Fruit fly (Drosophila melanogaster) whole organism, embryonic: ENCODE results near the gene Rpn1.

Experiments used
- Abd-B ChIP-seq: fragments of 200-800 bp; sonication (Bioruptor generic); optimal IDR thresholded peaks from 2 replicates; lab custom pipeline; 2018; ENCODE audit warnings: missing biosample characterization, mild to moderate bottlenecking, missing genetic modification characterization, moderate library complexity
- Asciz ChIP-seq: fragments of 200-800 bp; sonication (Bioruptor generic); optimal IDR thresholded peaks from 2 replicates; lab custom pipeline; 2017; ENCODE audit warnings: missing biosample characterization, mild to moderate bottlenecking, missing genetic modification characterization, missing genetic modification reagents
- BEAF-32 ChIP-seq: fragments of 200-800 bp; sonication (Bioruptor generic); optimal IDR thresholded peaks from 3 replicates; lab custom pipeline; 2017; ENCODE audit warnings: missing biosample characterization, missing genetic modification characterization, mild to moderate bottlenecking, moderate library complexity, missing genetic modification reagents
- CG10959 ChIP-seq: fragments of 200-800 bp; sonication (Bioruptor generic); IDR thresholded peaks from 2 replicates; pipeline ENCODE4 v1.3.6; 2022; ENCODE audit warnings: missing biosample characterization, missing genetic modification characterization
- CG14050 ChIP-seq: fragments of 200-800 bp; sonication (Bioruptor generic); IDR thresholded peaks from 3 replicates; pipeline ENCODE4 v1.3.6; 2022; ENCODE audit warnings: missing biosample characterization, missing genetic modification characterization
- CG15073 ChIP-seq: fragments of 200-800 bp; sonication (Bioruptor generic); optimal IDR thresholded peaks from 2 replicates; lab custom pipeline; 2016; ENCODE audit warnings: missing biosample characterization, missing genetic modification characterization
- CG15514 ChIP-seq: fragments of 200-800 bp; sonication (Bioruptor generic); optimal IDR thresholded peaks from 3 replicates; lab custom pipeline; 2017; ENCODE audit warnings: missing biosample characterization, missing genetic modification characterization, mild to moderate bottlenecking, moderate library complexity, missing genetic modification reagents
- CG1602 ChIP-seq: fragments of 200-800 bp; sonication (Bioruptor generic); optimal IDR thresholded peaks from 3 replicates; lab custom pipeline; 2016; ENCODE audit warnings: missing biosample characterization, missing genetic modification characterization
- CG30431 ChIP-seq: fragments of 200-800 bp; sonication (Bioruptor generic); optimal IDR thresholded peaks from 2 replicates; lab custom pipeline; 2017; ENCODE audit warnings: missing biosample characterization, missing genetic modification characterization
- CG3065 ChIP-seq: fragments of 200-800 bp; sonication (Bioruptor generic); optimal IDR thresholded peaks from 2 replicates; lab custom pipeline; 2016; ENCODE audit warnings: missing biosample characterization, missing genetic modification characterization
- CG32532 ChIP-seq: fragments of 200-800 bp; sonication (Bioruptor generic); IDR thresholded peaks from 2 replicates; pipeline ENCODE4 v1.3.6; 2022; ENCODE audit warnings: missing biosample characterization, missing genetic modification characterization
- CG6254 ChIP-seq: fragments of 200-800 bp; sonication (Bioruptor generic); optimal IDR thresholded peaks from 3 replicates; lab custom pipeline; 2017; ENCODE audit warnings: mild to moderate bottlenecking, missing biosample characterization, missing genetic modification reagents, missing genetic modification characterization
- CG6854 ChIP-seq: fragments of 200-800 bp; sonication (Bioruptor generic); optimal IDR thresholded peaks from 3 replicates; lab custom pipeline; 2017; ENCODE audit warnings: missing biosample characterization, mild to moderate bottlenecking, missing genetic modification characterization
- CG7963 ChIP-seq: fragments of 200-800 bp; sonication (Bioruptor generic); IDR thresholded peaks from 3 replicates; pipeline ENCODE4 v1.3.6; 2022; ENCODE audit warnings: missing biosample characterization, missing genetic modification characterization; ENCODE audit not compliant: partially characterized antibody
- CG8089 ChIP-seq: fragments of 200-800 bp; sonication (Bioruptor generic); optimal IDR thresholded peaks from 3 replicates; lab custom pipeline; 2016; ENCODE audit warnings: missing biosample characterization, missing genetic modification characterization
- CG8765 ChIP-seq: fragments of 200-800 bp; sonication (Bioruptor generic); IDR thresholded peaks from 2 replicates; pipeline ENCODE4 v1.3.6; 2022; ENCODE audit warnings: missing biosample characterization, missing genetic modification characterization
- CG9876 ChIP-seq: fragments of 200-800 bp; sonication (Bioruptor generic); optimal IDR thresholded peaks from 2 replicates; lab custom pipeline; 2016; ENCODE audit warnings: missing biosample characterization, missing genetic modification characterization
- Drgx ChIP-seq: fragments of 200-800 bp; sonication (Bioruptor generic); IDR thresholded peaks from 2 replicates; pipeline ENCODE4 v1.3.6; 2022; ENCODE audit warnings: missing biosample characterization, missing genetic modification characterization
- Eip74EF ChIP-seq, 2 experiments: fragments of 200-800 bp in 1 of 2; fragments of >200 bp in 1 of 2; sonication (Bioruptor generic) in 1 of 2; optimal IDR thresholded peaks; 2 replicates each; lab custom pipeline; 2017 to 2019; ENCODE audit warnings: missing biosample characterization in 2 of 2, missing genetic modification characterization in 2 of 2, mild to moderate bottlenecking in 1 of 2, moderate library complexity in 1 of 2
- Gug ChIP-seq: fragments of 200-800 bp; sonication (Bioruptor generic); IDR thresholded peaks from 4 replicates; pipeline ENCODE4 v1.3.6; 2022; ENCODE audit warnings: missing biosample characterization, missing genetic modification characterization
- HLH3B ChIP-seq: fragments of 200-800 bp; sonication (Bioruptor generic); IDR thresholded peaks from 2 replicates; pipeline ENCODE4 v1.3.6; 2022; ENCODE audit warnings: missing biosample characterization, missing genetic modification characterization
- Hmx ChIP-seq: fragments of 200-800 bp; sonication (Bioruptor generic); optimal IDR thresholded peaks from 2 replicates; lab custom pipeline; 2016; ENCODE audit warnings: missing biosample characterization, missing genetic modification characterization
- Lim3 ChIP-seq: fragments of 200-800 bp; sonication (Bioruptor generic); IDR thresholded peaks from 2 replicates; pipeline ENCODE4 v1.3.6; 2022; ENCODE audit warnings: missing biosample characterization, missing genetic modification characterization
- MTF-1 ChIP-seq: fragments of 200-800 bp; sonication (Bioruptor generic); optimal IDR thresholded peaks from 2 replicates; lab custom pipeline; 2018; ENCODE audit warnings: missing biosample characterization, mild to moderate bottlenecking, missing genetic modification characterization, borderline replicate concordance
- NK7.1 ChIP-seq: fragments of 200-800 bp; sonication (Bioruptor generic); optimal IDR thresholded peaks from 3 replicates; lab custom pipeline; 2016; ENCODE audit warnings: missing biosample characterization, missing genetic modification characterization
- Side ChIP-seq: fragments of 200-800 bp; sonication (Bioruptor generic); optimal IDR thresholded peaks from 2 replicates; lab custom pipeline; 2016; ENCODE audit warnings: missing biosample characterization, missing genetic modification characterization
- Sin3A ChIP-seq: fragments of >200 bp; optimal IDR thresholded peaks from 2 replicates; lab custom pipeline; 2018
- Xrp1 ChIP-seq: fragments of 200-800 bp; sonication (Bioruptor generic); IDR thresholded peaks from 2 replicates; pipeline ENCODE4 v1.3.6; 2022; ENCODE audit warnings: missing biosample characterization, missing genetic modification characterization
- YL-1 ChIP-seq: fragments of 200-800 bp; sonication (Bioruptor generic); optimal IDR thresholded peaks from 3 replicates; lab custom pipeline; 2017; ENCODE audit warnings: missing biosample characterization, mild to moderate bottlenecking, missing genetic modification characterization
- abd-A ChIP-seq: fragments of 200-800 bp; sonication (Bioruptor generic); optimal IDR thresholded peaks from 3 replicates; lab custom pipeline; 2019; ENCODE audit warnings: missing biosample characterization, mild to moderate bottlenecking, missing genetic modification characterization, moderate library complexity
- crol ChIP-seq: fragments of 200-800 bp; sonication (Bioruptor generic); IDR thresholded peaks from 2 replicates; pipeline ENCODE4 v1.3.6; 2022; ENCODE audit warnings: missing biosample characterization, missing genetic modification characterization
- da ChIP-seq: fragments of 200-800 bp; sonication (Bioruptor generic); optimal IDR thresholded peaks from 2 replicates; lab custom pipeline; 2016; ENCODE audit warnings: missing biosample characterization, missing genetic modification characterization
- dpn ChIP-seq, 2 experiments: fragments of 200-800 bp; sonication (Bioruptor generic); optimal IDR thresholded peaks; 3 replicates each; lab custom pipeline; 2016; ENCODE audit warnings: missing biosample characterization in 2 of 2, missing genetic modification characterization in 2 of 2
- ems ChIP-seq: fragments of 200-800 bp; sonication (Bioruptor generic); optimal IDR thresholded peaks from 3 replicates; lab custom pipeline; 2016; ENCODE audit warnings: missing biosample characterization, missing genetic modification characterization
- esg ChIP-seq: fragments of 200-800 bp; sonication (Bioruptor generic); conservative IDR thresholded peaks from 2 replicates; pipeline ENCODE4 v1.3.6; 2022; ENCODE audit warnings: missing biosample characterization, missing genetic modification characterization
- gce ChIP-seq: fragments of 200-800 bp; sonication (Bioruptor generic); IDR thresholded peaks from 3 replicates; pipeline ENCODE4 v1.3.6; 2022; ENCODE audit warnings: missing biosample characterization, missing genetic modification characterization
- hth ChIP-seq: fragments of >200 bp; optimal IDR thresholded peaks from 2 replicates; lab custom pipeline; 2017; ENCODE audit warnings: inconsistent platforms
- kni ChIP-seq: fragments of 200-800 bp; sonication (Bioruptor generic); optimal IDR thresholded peaks from 3 replicates; lab custom pipeline; 2017; ENCODE audit warnings: mild to moderate bottlenecking, missing biosample characterization, missing genetic modification reagents, missing genetic modification characterization
- maf-S ChIP-seq: fragments of 200-800 bp; sonication (Bioruptor generic); optimal IDR thresholded peaks from 2 replicates; lab custom pipeline; 2016; ENCODE audit warnings: missing biosample characterization, missing genetic modification characterization
- nerfin-1 ChIP-seq: fragments of 200-800 bp; sonication (Bioruptor generic); optimal IDR thresholded peaks from 3 replicates; lab custom pipeline; 2019; ENCODE audit warnings: missing biosample characterization, mild to moderate bottlenecking, missing genetic modification characterization, moderate library complexity
- nmo ChIP-seq: fragments of 200-800 bp; sonication (Bioruptor generic); optimal IDR thresholded peaks from 2 replicates; lab custom pipeline; 2018; ENCODE audit warnings: missing biosample characterization, mild to moderate bottlenecking, missing genetic modification characterization, moderate library complexity
- sima ChIP-seq: fragments of 200-800 bp; sonication (Bioruptor generic); optimal IDR thresholded peaks from 2 replicates; lab custom pipeline; 2016; ENCODE audit warnings: missing biosample characterization, missing genetic modification characterization
- sna ChIP-seq: fragments of 200-800 bp; sonication (Bioruptor generic); IDR thresholded peaks from 2 replicates; pipeline ENCODE4 v1.3.6; 2022; ENCODE audit warnings: missing biosample characterization, missing genetic modification characterization; ENCODE audit not compliant: partially characterized antibody
- vnd ChIP-seq: fragments of 200-800 bp; sonication (Bioruptor generic); IDR thresholded peaks from 3 replicates; pipeline ENCODE4 v1.3.6; 2022; ENCODE audit warnings: missing biosample characterization, missing genetic modification characterization; ENCODE audit not compliant: partially characterized antibody
- yki ChIP-seq: fragments of >200 bp; optimal IDR thresholded peaks from 3 replicates; lab custom pipeline; 2018

The Rpn1 gene

dm6 chr3L:19913328-19913936 is 1.4 kb upstream of the Rpn1 start, which contains the start of gene Mtr3 (continued):
- TF ChIP-seq abd-A (tag; lab: Kevin White, UChicago) = no peak
- TF ChIP-seq CG9876 = no peak
- no peak for TF ChIP-seq yki

dm6 chr3L:19919981-19920380 is 5.1 kb downstream of the Rpn1 start:
- no peak for TF ChIP-seq sna (GFP tag; lab: Robert Waterston, UW)
- no peak for TF ChIP-seq Drgx (GFP tag; lab: Robert Waterston, UW)
- no peak for TF ChIP-seq sima (GFP tag; lab: Kevin White, UChicago)

dm6 chr3L:19922833-19923745 is 8.2 kb downstream of the Rpn1 start, which contains the start of gene Pfdn6:
TSS of gene Pfdn6 (plus strand) at chr3L:19923671.
- TF ChIP-seq esg (peak; percentile 83), Eip74EF (GFP tag; optimal IDR thresholded peaks at IDR 0.05; lab: Kevin White, UChicago) (no peak), nmo (peak; percentile 91), Asciz (GFP tag; lab: Kevin White, UChicago) (no peak), crol (GFP tag; lab: Robert Waterston, UW) (peak; percentile 98), Side (GFP tag; lab: Kevin White, UChicago) (no peak), nerfin-1 (tag; lab: Kevin White, UChicago) (peak; percentile 66), vnd (GFP tag; lab: Robert Waterston, UW) (peak; percentile 83), CG10959 (GFP tag; lab: Robert Waterston, UW) (0 out of 2 replicates have a peak, but pooled peaks have one; percentile 60), CG32532 (peak; percentile 78), CG8089 (GFP tag; lab: Kevin White, UChicago) (peak; percentile 76), maf-S (peak; percentile 72), Sin3A (lab: Kevin White, UChicago) (peak; percentile 94), gce (GFP tag; lab: Robert Waterston, UW) (no peak), Xrp1 (GFP tag; lab: Robert Waterston, UW) (peak; percentile 82), YL-1 (GFP tag; lab: Kevin White, UChicago) (peak; percentile 90), kni (GFP tag; lab: Kevin White, UChicago) (no peak), CG3065 (GFP tag; lab: Kevin White, UChicago) (peak; percentile 25), da (GFP tag; lab: Kevin White, UChicago) (peak; percentile 68), MTF-1 (GFP tag; lab: Kevin White, UChicago) (no peak), Abd-B (GFP tag; lab: Kevin White, UChicago) (peak; percentile 82), CG14050 (GFP tag; lab: Robert Waterston, UW) (peak; percentile 72), BEAF-32 (peak; percentile 48), CG15514 (peak; percentile 40), HLH3B (peak; percentile 72; the same call in 1 of the 2 replicates), CG1602 (GFP tag; lab: Kevin White, UChicago) (peak; percentile 76), Gug (GFP tag; lab: Robert Waterston, UW) (no peak), CG6254 (no peak), dpn (GFP tag; optimal IDR thresholded peaks at IDR 0.05; lab: Kevin White, UChicago) (peak; percentile 54 to 85), hth (lab: Kevin White, UChicago) (no peak), NK7.1 (GFP tag; lab: Kevin White, UChicago) (no peak), Lim3 (no peak), CG8765 (GFP tag; lab: Robert Waterston, UW) (peak; percentile 51), CG7963 (GFP tag; lab: Robert Waterston, UW) (peak; percentile 60; the same call in 1 of the 3 replicates), ems (peak; percentile 75), Hmx (no peak), CG6854 (GFP tag; lab: Kevin White, UChicago) (no peak), CG30431 (peak; percentile 57), CG15073 (no peak)
